Fruit fly (Drosophila melanogaster) whole organism, adult: Measurements from ENCODE around the gene CG10208.

ENCODE experiments used
- CG11617 ChIP-seq: fragments of 200-800 bp; sonication (Bioruptor generic); optimal IDR thresholded peaks from 2 replicates; lab custom pipeline; 2017; ENCODE audit warnings: mild to moderate bottlenecking, missing biosample characterization, missing genetic modification reagents, missing genetic modification characterization
- CG12768 ChIP-seq: fragments of 200-800 bp; sonication (Bioruptor generic); optimal IDR thresholded peaks from 2 replicates; lab custom pipeline; 2017; ENCODE audit warnings: missing biosample characterization, missing genetic modification characterization, mild to moderate bottlenecking, moderate library complexity, missing genetic modification reagents
- CG14711 ChIP-seq: fragments of 200-800 bp; sonication (Bioruptor generic); optimal IDR thresholded peaks from 2 replicates; lab custom pipeline; 2018; ENCODE audit warnings: missing biosample characterization, mild to moderate bottlenecking, missing genetic modification characterization, moderate library complexity
- CG33017 ChIP-seq: fragments of 200-800 bp; sonication (Bioruptor generic); optimal IDR thresholded peaks from 2 replicates; lab custom pipeline; 2018; ENCODE audit warnings: missing biosample characterization, mild to moderate bottlenecking, missing genetic modification characterization, moderate library complexity
- CG5204 ChIP-seq: fragments of 200-800 bp; sonication (Bioruptor generic); optimal IDR thresholded peaks from 2 replicates; lab custom pipeline; 2016; ENCODE audit warnings: missing biosample characterization, missing genetic modification characterization
- Hr96 ChIP-seq: fragments of 200-800 bp; sonication (Bioruptor generic); optimal IDR thresholded peaks from 2 replicates; lab custom pipeline; 2016; ENCODE audit warnings: missing biosample characterization, missing genetic modification characterization
- Mnt ChIP-seq: fragments of 200-800 bp; sonication (Bioruptor generic); optimal IDR thresholded peaks from 2 replicates; lab custom pipeline; 2016; ENCODE audit warnings: missing biosample characterization, mild to moderate bottlenecking, missing genetic modification characterization
- cnc ChIP-seq, 2 experiments: fragments of >200 bp; optimal IDR thresholded peaks; 2 replicates each; lab custom pipeline; 2017
- kay ChIP-seq: fragments of 200-800 bp; sonication (Bioruptor generic); peaks from one replicate; lab custom pipeline; 2016; ENCODE audit warnings: missing biosample characterization, missing genetic modification characterization, borderline replicate concordance
- ovo ChIP-seq: fragments of 200-800 bp; sonication (Bioruptor generic); optimal IDR thresholded peaks from 2 replicates; lab custom pipeline; 2016; ENCODE audit warnings: missing biosample characterization, missing genetic modification characterization
- pad ChIP-seq: fragments of 200-800 bp; sonication (Bioruptor generic); optimal IDR thresholded peaks from 3 replicates; lab custom pipeline; 2017; ENCODE audit warnings: missing biosample characterization, missing genetic modification characterization, mild to moderate bottlenecking, moderate library complexity, missing genetic modification reagents
- toe ChIP-seq: fragments of 200-800 bp; sonication (Bioruptor generic); optimal IDR thresholded peaks from 2 replicates; lab custom pipeline; 2016; ENCODE audit warnings: missing biosample characterization, missing genetic modification characterization

dm6 chr3R:23787632-23787960 is 13.7 kb upstream of the CG10208 start:
- TF ChIP-seq pad (GFP tag; lab: Kevin White, UChicago) = no peak
- TF ChIP-seq CG11617 (GFP tag; lab: Kevin White, UChicago) = no peak
- TF ChIP-seq cnc (optimal IDR thresholded peaks at IDR 0.05; lab: Kevin White, UChicago) = no peak
- TF ChIP-seq CG33017 = no peak
- TF ChIP-seq ovo (GFP tag; lab: Kevin White, UChicago) = no peak
- TF ChIP-seq CG5204 (GFP tag; lab: Kevin White, UChicago) = no peak
- TF ChIP-seq CG12768 (GFP tag; lab: Kevin White, UChicago) = no peak
- no peak for TF ChIP-seq toe (GFP tag; lab: Kevin White, UChicago)
- no peak for TF ChIP-seq CG14711
- TF ChIP-seq Hr96 (GFP tag; lab: Kevin White, UChicago) = no peak
- peak; percentile 20 for TF ChIP-seq kay (GFP tag; lab: Kevin White, UChicago)
- TF ChIP-seq Mnt (GFP tag; lab: Kevin White, UChicago) = no peak
